Fruit fly (Drosophila melanogaster) whole organism, embryonic: ENCODE data around the gene Pp2A-29B.

Source experiments
- ATbp ChIP-seq: fragments of 200-800 bp; sonication (Bioruptor generic); optimal IDR thresholded peaks from 2 replicates; lab custom pipeline; 2017; ENCODE audit warnings: missing biosample characterization, mild to moderate bottlenecking, missing genetic modification characterization, missing genetic modification reagents
- Aef1 ChIP-seq: fragments of 200-800 bp; sonication (Bioruptor generic); IDR thresholded peaks from 3 replicates; pipeline ENCODE4 v1.3.6; 2022; ENCODE audit warnings: missing biosample characterization, missing genetic modification characterization
- Atf-2 ChIP-seq: fragments of 200-800 bp; sonication (Bioruptor generic); optimal IDR thresholded peaks from 2 replicates; lab custom pipeline; 2016; ENCODE audit warnings: missing biosample characterization, missing genetic modification characterization
- CG10565 ChIP-seq: fragments of 200-800 bp; sonication (Bioruptor generic); optimal IDR thresholded peaks from 3 replicates; lab custom pipeline; 2016; ENCODE audit warnings: missing biosample characterization, mild to moderate bottlenecking, missing genetic modification characterization
- CG11093 ChIP-seq: fragments of 200-800 bp; sonication (Bioruptor generic); IDR thresholded peaks from 3 replicates; pipeline ENCODE4 v1.3.6; 2022; ENCODE audit warnings: missing biosample characterization, missing genetic modification characterization
- CG1233 ChIP-seq: fragments of 200-800 bp; sonication (Bioruptor generic); optimal IDR thresholded peaks from 4 replicates; lab custom pipeline; 2018; ENCODE audit warnings: missing biosample characterization, mild to moderate bottlenecking, missing genetic modification characterization
- CG13424 ChIP-seq: fragments of 200-800 bp; sonication (Bioruptor generic); optimal IDR thresholded peaks from 2 replicates; lab custom pipeline; 2019; ENCODE audit warnings: missing biosample characterization, mild to moderate bottlenecking, missing genetic modification characterization, moderate library complexity
- CG15011 ChIP-seq: fragments of 200-800 bp; sonication (Bioruptor generic); optimal IDR thresholded peaks from 3 replicates; lab custom pipeline; 2018; ENCODE audit warnings: missing biosample characterization, mild to moderate bottlenecking, missing genetic modification characterization
- CG15514 ChIP-seq: fragments of 200-800 bp; sonication (Bioruptor generic); optimal IDR thresholded peaks from 3 replicates; lab custom pipeline; 2017; ENCODE audit warnings: missing biosample characterization, missing genetic modification characterization, mild to moderate bottlenecking, moderate library complexity, missing genetic modification reagents
- CG17568 ChIP-seq: fragments of 200-800 bp; sonication (Bioruptor generic); optimal IDR thresholded peaks from 2 replicates; lab custom pipeline; 2018; ENCODE audit warnings: missing biosample characterization, mild to moderate bottlenecking, missing genetic modification characterization, moderate library complexity
- CG17829 ChIP-seq: fragments of 200-800 bp; optimal IDR thresholded peaks from 2 replicates; lab custom pipeline; 2019; ENCODE audit warnings: missing biosample characterization, mild to moderate bottlenecking, missing genetic modification characterization, moderate library complexity
- CG18262 ChIP-seq: fragments of 200-800 bp; optimal IDR thresholded peaks from 3 replicates; lab custom pipeline; 2019; ENCODE audit warnings: missing biosample characterization, mild to moderate bottlenecking, missing genetic modification characterization, moderate library complexity
- CG33557 ChIP-seq: fragments of 200-800 bp; sonication (Bioruptor generic); optimal IDR thresholded peaks from 2 replicates; lab custom pipeline; 2019; ENCODE audit warnings: missing biosample characterization, mild to moderate bottlenecking, missing genetic modification characterization, moderate library complexity
- CG4404 ChIP-seq: fragments of 200-800 bp; sonication (Bioruptor generic); IDR thresholded peaks from 2 replicates; pipeline ENCODE4 v1.3.6; 2022; ENCODE audit warnings: missing biosample characterization, missing genetic modification characterization
- CG6254 ChIP-seq: fragments of 200-800 bp; sonication (Bioruptor generic); optimal IDR thresholded peaks from 3 replicates; lab custom pipeline; 2017; ENCODE audit warnings: mild to moderate bottlenecking, missing biosample characterization, missing genetic modification reagents, missing genetic modification characterization
- CG6683 ChIP-seq: fragments of 200-800 bp; sonication (Bioruptor generic); optimal IDR thresholded peaks from 2 replicates; lab custom pipeline; 2017; ENCODE audit warnings: missing biosample characterization, mild to moderate bottlenecking, missing genetic modification characterization, missing genetic modification reagents
- CG8924 ChIP-seq: fragments of 200-800 bp; optimal IDR thresholded peaks from 3 replicates; lab custom pipeline; 2019; ENCODE audit warnings: missing biosample characterization, mild to moderate bottlenecking, missing genetic modification characterization, moderate library complexity
- CG9215 ChIP-seq: fragments of 200-800 bp; sonication (Bioruptor generic); IDR thresholded peaks from 2 replicates; pipeline ENCODE4 v1.3.6; 2022; ENCODE audit warnings: missing biosample characterization, missing genetic modification characterization
- CG9797 ChIP-seq: fragments of 200-800 bp; sonication (Bioruptor generic); optimal IDR thresholded peaks from 3 replicates; lab custom pipeline; 2018; ENCODE audit warnings: missing biosample characterization, mild to moderate bottlenecking, missing genetic modification characterization
- Dp ChIP-seq: fragments of 200-800 bp; sonication (Bioruptor generic); optimal IDR thresholded peaks from 2 replicates; lab custom pipeline; 2018; ENCODE audit warnings: missing biosample characterization, mild to moderate bottlenecking, missing genetic modification characterization, moderate library complexity
- Drgx ChIP-seq: fragments of 200-800 bp; sonication (Bioruptor generic); IDR thresholded peaks from 2 replicates; pipeline ENCODE4 v1.3.6; 2022; ENCODE audit warnings: missing biosample characterization, missing genetic modification characterization
- ERR ChIP-seq: fragments of 200-800 bp; sonication (Bioruptor generic); optimal IDR thresholded peaks from 2 replicates; lab custom pipeline; 2016; ENCODE audit warnings: missing biosample characterization, missing genetic modification characterization
- GATAe ChIP-seq: fragments of 200-800 bp; sonication (Bioruptor generic); conservative IDR thresholded peaks from 2 replicates; pipeline ENCODE4 v1.3.6; 2022; ENCODE audit warnings: missing biosample characterization, missing genetic modification characterization
- Hand ChIP-seq: fragments of 200-800 bp; sonication (Bioruptor generic); optimal IDR thresholded peaks from 2 replicates; lab custom pipeline; 2017; ENCODE audit warnings: mild to moderate bottlenecking, missing biosample characterization, missing genetic modification reagents, missing genetic modification characterization
- Hey ChIP-seq: fragments of 200-800 bp; sonication (Bioruptor generic); optimal IDR thresholded peaks from 3 replicates; lab custom pipeline; 2018; ENCODE audit warnings: missing biosample characterization, mild to moderate bottlenecking, missing genetic modification characterization
- Hr78 ChIP-seq, 2 experiments: fragments of 200-800 bp in 1 of 2; fragments of >200 bp in 1 of 2; sonication (Bioruptor generic) in 1 of 2; optimal IDR thresholded peaks; 2 replicates each; lab custom pipeline; 2017 to 2019; ENCODE audit warnings: missing biosample characterization in 2 of 2, missing genetic modification characterization in 2 of 2, mild to moderate bottlenecking in 1 of 2, moderate library complexity in 1 of 2
- Kr ChIP-seq: fragments of 200-800 bp; sonication (Bioruptor generic); optimal IDR thresholded peaks from 2 replicates; lab custom pipeline; 2017; ENCODE audit warnings: missing biosample characterization, mild to moderate bottlenecking, missing genetic modification characterization
- Lim3 ChIP-seq: fragments of 200-800 bp; sonication (Bioruptor generic); IDR thresholded peaks from 2 replicates; pipeline ENCODE4 v1.3.6; 2022; ENCODE audit warnings: missing biosample characterization, missing genetic modification characterization
- MESR4 ChIP-seq: fragments of 200-800 bp; sonication (Bioruptor generic); optimal IDR thresholded peaks from 2 replicates; lab custom pipeline; 2018; ENCODE audit warnings: missing biosample characterization, mild to moderate bottlenecking, missing genetic modification characterization, moderate library complexity
- MTF-1 ChIP-seq: fragments of 200-800 bp; sonication (Bioruptor generic); optimal IDR thresholded peaks from 2 replicates; lab custom pipeline; 2018; ENCODE audit warnings: missing biosample characterization, mild to moderate bottlenecking, missing genetic modification characterization, borderline replicate concordance
- Sry-δ ChIP-seq: fragments of 200-800 bp; sonication (Bioruptor generic); optimal IDR thresholded peaks from 2 replicates; lab custom pipeline; 2016; ENCODE audit warnings: missing biosample characterization, missing genetic modification characterization
- chn ChIP-seq: fragments of 200-800 bp; sonication (Bioruptor generic); optimal IDR thresholded peaks from 2 replicates; lab custom pipeline; 2016; ENCODE audit warnings: missing biosample characterization, missing genetic modification characterization
- crol ChIP-seq: fragments of 200-800 bp; sonication (Bioruptor generic); IDR thresholded peaks from 2 replicates; pipeline ENCODE4 v1.3.6; 2022; ENCODE audit warnings: missing biosample characterization, missing genetic modification characterization
- danr ChIP-seq: fragments of 200-800 bp; sonication (Bioruptor generic); IDR thresholded peaks from 2 replicates; pipeline ENCODE4 v1.3.6; 2022; ENCODE audit warnings: missing biosample characterization, missing genetic modification characterization
- dmrt99B ChIP-seq: fragments of 200-800 bp; sonication (Bioruptor generic); optimal IDR thresholded peaks from 2 replicates; lab custom pipeline; 2018; ENCODE audit warnings: missing biosample characterization, mild to moderate bottlenecking, missing genetic modification characterization, moderate library complexity
- en ChIP-seq: fragments of 200-800 bp; sonication (Bioruptor generic); optimal IDR thresholded peaks from 2 replicates; lab custom pipeline; 2016; ENCODE audit warnings: missing biosample characterization, missing genetic modification characterization
- fd64A ChIP-seq: fragments of 200-800 bp; sonication (Bioruptor generic); optimal IDR thresholded peaks from 3 replicates; lab custom pipeline; 2018; ENCODE audit warnings: missing biosample characterization, mild to moderate bottlenecking, missing genetic modification characterization
- fd96Cb ChIP-seq: fragments of 200-800 bp; sonication (Bioruptor generic); optimal IDR thresholded peaks from 2 replicates; lab custom pipeline; 2018; ENCODE audit warnings: missing biosample characterization, mild to moderate bottlenecking, missing genetic modification characterization, moderate library complexity
- gsb-n ChIP-seq: fragments of 200-800 bp; sonication (Bioruptor generic); optimal IDR thresholded peaks from 3 replicates; lab custom pipeline; 2018; ENCODE audit warnings: missing biosample characterization, mild to moderate bottlenecking, missing genetic modification characterization
- hbn ChIP-seq: fragments of 200-800 bp; sonication (Bioruptor generic); IDR thresholded peaks from 2 replicates; pipeline ENCODE4 v1.3.6; 2022; ENCODE audit warnings: missing biosample characterization, missing genetic modification characterization; ENCODE audit not compliant: partially characterized antibody
- hkb ChIP-seq, 2 experiments: fragments of 200-800 bp in 1 of 2; fragments of >200 bp in 1 of 2; sonication (Bioruptor generic) in 1 of 2; IDR thresholded peaks in 1 of 2; optimal IDR thresholded peaks in 1 of 2; 2 replicates each; pipeline versions ENCODE4 v1.3.6 to Lab custom; 2017 to 2022; ENCODE audit warnings: missing biosample characterization in 1 of 2, missing genetic modification characterization in 1 of 2
- lmd ChIP-seq: fragments of 200-800 bp; sonication (Bioruptor generic); IDR thresholded peaks from 2 replicates; pipeline ENCODE4 v1.3.6; 2022; ENCODE audit warnings: missing biosample characterization, missing genetic modification characterization
- maf-S ChIP-seq: fragments of 200-800 bp; sonication (Bioruptor generic); optimal IDR thresholded peaks from 2 replicates; lab custom pipeline; 2016; ENCODE audit warnings: missing biosample characterization, missing genetic modification characterization
- repo ChIP-seq: fragments of 200-800 bp; sonication (Bioruptor generic); optimal IDR thresholded peaks from 2 replicates; lab custom pipeline; 2016; ENCODE audit warnings: missing biosample characterization, missing genetic modification characterization
- sim ChIP-seq: fragments of 200-800 bp; sonication (Bioruptor generic); IDR thresholded peaks from 2 replicates; pipeline ENCODE4 v1.3.6; 2022; ENCODE audit warnings: missing biosample characterization, missing genetic modification characterization
- tll ChIP-seq, 2 experiments: fragments of 200-800 bp in 1 of 2; fragments of >200 bp in 1 of 2; sonication (Bioruptor generic) in 1 of 2; optimal IDR thresholded peaks; 2 replicates each; lab custom pipeline; 2017 to 2019; ENCODE audit warnings: missing biosample characterization in 2 of 2, missing genetic modification characterization in 2 of 2, mild to moderate bottlenecking in 1 of 2, moderate library complexity in 1 of 2
- twi ChIP-seq: fragments of 200-800 bp; optimal IDR thresholded peaks from 2 replicates; lab custom pipeline; 2019; ENCODE audit warnings: missing biosample characterization, mild to moderate bottlenecking, missing genetic modification characterization, moderate library complexity

The Pp2A-29B gene

DNA sequence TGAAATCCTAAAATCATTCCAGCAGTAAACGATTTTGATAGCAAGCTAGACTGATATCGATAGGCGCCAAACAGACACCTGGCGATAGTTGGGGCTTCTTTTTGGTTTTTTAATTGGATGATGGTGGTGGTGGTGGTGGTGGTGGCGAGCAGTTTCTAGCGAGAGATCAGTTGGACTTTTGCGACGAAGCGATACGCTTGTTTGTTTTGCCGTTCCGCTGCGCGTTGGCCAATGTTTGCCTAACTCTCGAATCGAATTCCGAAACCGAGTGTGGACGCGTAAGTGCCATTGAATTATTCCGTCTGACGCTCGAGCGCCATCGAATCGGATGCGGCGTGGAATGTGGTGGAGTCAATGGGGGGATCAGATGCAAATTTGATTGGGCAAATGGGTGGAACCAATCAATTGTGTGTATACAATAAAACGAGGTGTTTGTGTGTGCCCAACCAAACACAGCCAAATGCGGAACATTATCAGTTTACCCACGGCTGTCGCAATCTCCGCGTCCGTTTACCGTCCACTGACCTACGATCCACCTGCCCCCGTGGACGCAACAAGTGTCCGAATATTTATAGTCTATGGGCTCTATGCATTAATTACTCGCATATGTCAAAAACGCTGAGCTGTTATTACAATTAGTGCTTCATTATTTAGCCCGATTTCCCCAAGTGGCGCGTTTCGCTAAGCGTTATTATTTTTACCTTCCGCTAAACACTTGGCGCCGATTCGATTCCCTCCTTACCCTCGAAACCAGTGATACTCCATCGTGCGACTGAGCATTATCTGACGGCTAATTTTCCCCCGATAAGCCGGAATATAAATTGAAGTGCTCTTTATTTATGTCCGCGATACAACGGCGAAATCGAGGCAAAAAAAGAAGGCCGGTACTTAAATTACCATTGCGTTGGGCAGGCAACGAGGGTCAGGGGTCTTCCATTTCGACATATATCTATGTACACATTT lies 4.8 kb downstream of the Pp2A-29B start, which contains the start of gene CG17292 (continued):
- no peak for TF ChIP-seq CG11093 (GFP tag; lab: Robert Waterston, UW)
- peak; percentile 78 for TF ChIP-seq ATbp (GFP tag; lab: Kevin White, UChicago)
- TF ChIP-seq lmd (GFP tag; lab: Robert Waterston, UW) = peak; percentile 46
- no peak for TF ChIP-seq en (GFP tag; lab: Kevin White, UChicago)
- TF ChIP-seq Kr (GFP tag; lab: Kevin White, UChicago) = no peak
- TF ChIP-seq repo (GFP tag; lab: Kevin White, UChicago) = peak; percentile 26
- TF ChIP-seq Hand = peak; percentile 30
- TF ChIP-seq fd64A = no peak
- TF ChIP-seq gsb-n (tag; lab: Kevin White, UChicago) = peak; percentile 66
- no peak for TF ChIP-seq CG9215
- TF ChIP-seq CG6254 = peak; percentile 10
- TF ChIP-seq twi = no peak
- TF ChIP-seq CG9797 (GFP tag; lab: Kevin White, UChicago) = peak; percentile 13
- no peak; the same call in 1 of the 2 replicates for TF ChIP-seq crol (GFP tag; lab: Robert Waterston, UW)
- TF ChIP-seq hbn (GFP tag; lab: Robert Waterston, UW) = peak; percentile 76
- TF ChIP-seq CG18262 (tag; lab: Kevin White, UChicago) = no peak
- TF ChIP-seq CG6683 (GFP tag; lab: Kevin White, UChicago) = no peak
- no peak for TF ChIP-seq Atf-2 (GFP tag; lab: Kevin White, UChicago)
- peak; percentile 58 for TF ChIP-seq Drgx (GFP tag; lab: Robert Waterston, UW)
- no peak for TF ChIP-seq fd96Cb (tag; lab: Kevin White, UChicago)
- peak; percentile 4 for TF ChIP-seq CG1233 (GFP tag; lab: Kevin White, UChicago)
- peak; percentile 20; the same call in 1 of the 3 replicates for TF ChIP-seq Aef1
- TF ChIP-seq Lim3 (GFP tag; lab: Robert Waterston, UW) = 0 out of 2 replicates have a peak, but pooled peaks have one; percentile 14
- no peak for TF ChIP-seq chn (GFP tag; lab: Kevin White, UChicago)
- TF ChIP-seq Hr78 (GFP tag; optimal IDR thresholded peaks at IDR 0.05; lab: Kevin White, UChicago) = peak in 1 of 2 experiments; percentile 73
- no peak for TF ChIP-seq CG4404 (GFP tag; lab: Robert Waterston, UW)
- peak; percentile 80 for TF ChIP-seq Sry-δ (GFP tag; lab: Kevin White, UChicago)
- TF ChIP-seq tll (GFP tag; optimal IDR thresholded peaks at IDR 0.05; lab: Kevin White, UChicago) = no peak
- TF ChIP-seq hkb (optimal IDR thresholded peaks at IDR 0.05; lab: Kevin White, UChicago) = no peak
- peak; percentile 85 for TF ChIP-seq hkb (GFP tag; IDR thresholded peaks at IDR 0.05; lab: Robert Waterston, UW)
- TF ChIP-seq CG8924 (tag; lab: Kevin White, UChicago) = peak; percentile 43
- peak; percentile 17 for TF ChIP-seq maf-S (GFP tag; lab: Kevin White, UChicago)
- TF ChIP-seq danr (GFP tag; lab: Robert Waterston, UW) = no peak
- TF ChIP-seq MTF-1 (GFP tag; lab: Kevin White, UChicago) = peak; percentile 23
- TF ChIP-seq ERR (GFP tag; lab: Kevin White, UChicago) = peak; percentile 6
- peak; percentile 95 for TF ChIP-seq CG15514 (GFP tag; lab: Kevin White, UChicago)
- TF ChIP-seq CG17829 (tag; lab: Kevin White, UChicago) = no peak
- peak; percentile 12 for TF ChIP-seq CG15011 (GFP tag; lab: Kevin White, UChicago)
- no peak for TF ChIP-seq CG10565 (GFP tag; lab: Kevin White, UChicago)
- TF ChIP-seq MESR4 = peak; percentile 56
- TF ChIP-seq GATAe (GFP tag; lab: Robert Waterston, UW) = peak; percentile 18; the same call in 1 of the 2 replicates
- no peak for TF ChIP-seq CG17568
- TF ChIP-seq sim (GFP tag; lab: Robert Waterston, UW) = no peak
- peak; percentile 40 for TF ChIP-seq dmrt99B (tag; lab: Kevin White, UChicago)
- peak; percentile 24 for TF ChIP-seq CG33557 (GFP tag; lab: Kevin White, UChicago)
- peak; percentile 61 for TF ChIP-seq CG13424 (tag; lab: Kevin White, UChicago)
- TF ChIP-seq Dp (GFP tag; lab: Kevin White, UChicago) = peak; percentile 49
- peak; percentile 30 for TF ChIP-seq Hey (tag; lab: Kevin White, UChicago)
